Fruit fly (Drosophila melanogaster) Kc167 (cell line): Measurements from ENCODE around the gene CG4907.

Experiments used
- Myc ChIP-seq: fragments of >200 bp; optimal IDR thresholded peaks from 2 replicates; lab custom pipeline; 2017; ENCODE audit warnings: missing external identifiers
- Sin3A ChIP-seq: fragments of >200 bp; optimal IDR thresholded peaks from 2 replicates; lab custom pipeline; 2018; ENCODE audit warnings: missing external identifiers
- h ChIP-seq: fragments of >200 bp; optimal IDR thresholded peaks from 3 replicates; lab custom pipeline; 2018; ENCODE audit warnings: missing external identifiers
- insv ChIP-seq: fragments of >200 bp; optimal IDR thresholded peaks from 3 replicates; lab custom pipeline; 2018; ENCODE audit warnings: missing external identifiers
- psq ChIP-seq: fragments of >200 bp; optimal IDR thresholded peaks from 2 replicates; lab custom pipeline; 2017; ENCODE audit warnings: missing external identifiers
- ttk ChIP-seq: sonication (Bioruptor generic); optimal IDR thresholded peaks from 2 replicates; lab custom pipeline; 2017; ENCODE audit warnings: missing external identifiers

CG4907 gene

dm6 chr3R:22720808-22721306 is 10.3 kb upstream of the CG4907 start, which contains the start of gene wge:
Gene wge (minus strand): TSS chr3R:22721150.
- TF ChIP-seq Sin3A (lab: Kevin White, UChicago) (no peak), Myc (lab: Kevin White, UChicago) (no peak), insv (lab: Kevin White, UChicago) (no peak), psq (lab: Kevin White, UChicago) (peak; percentile 23), h (no peak), ttk (lab: Kevin White, UChicago) (no peak)

- TF ChIP-seq psq (lab: Kevin White, UChicago) (no peak), ttk (lab: Kevin White, UChicago) (no peak), Myc (lab: Kevin White, UChicago) (no peak), insv (lab: Kevin White, UChicago) (no peak), h (no peak), Sin3A (lab: Kevin White, UChicago) (no peak)
Observed at dm6 chr3R:22719607-22719949, 9.0 kb upstream of the CG4907 start.

- TF ChIP-seq psq (lab: Kevin White, UChicago) (no peak), insv (lab: Kevin White, UChicago) (no peak), h (no peak)
Observed at dm6 chr3R:22718937-22719606, 8.5 kb upstream of the CG4907 start.

dm6 chr3R:22718401-22718800 is 7.8 kb upstream of the CG4907 start:
- no peak for TF ChIP-seq Sin3A (lab: Kevin White, UChicago)
- TF ChIP-seq insv (lab: Kevin White, UChicago), result no peak
- TF ChIP-seq psq (lab: Kevin White, UChicago), result no peak
- TF ChIP-seq h, result no peak
- no peak for TF ChIP-seq Myc (lab: Kevin White, UChicago)
- TF ChIP-seq ttk (lab: Kevin White, UChicago), result no peak

dm6 chr3R:22717863-22718262 is 7.3 kb upstream of the CG4907 start:
- no peak for TF ChIP-seq ttk (lab: Kevin White, UChicago)
- TF ChIP-seq h, result no peak
- no peak for TF ChIP-seq insv (lab: Kevin White, UChicago)
- TF ChIP-seq Sin3A (lab: Kevin White, UChicago), result no peak
- no peak for TF ChIP-seq Myc (lab: Kevin White, UChicago)
- TF ChIP-seq psq (lab: Kevin White, UChicago), result no peak

- TF ChIP-seq Myc (lab: Kevin White, UChicago), result no peak
- no peak for TF ChIP-seq h
- TF ChIP-seq insv (lab: Kevin White, UChicago), result no peak
- no peak for TF ChIP-seq psq (lab: Kevin White, UChicago)
- TF ChIP-seq Sin3A (lab: Kevin White, UChicago), result no peak
Observed at dm6 chr3R:22707178-22707577, 3.4 kb downstream of the CG4907 start, which contains the start of gene CG13842. Gene CG13842 (minus strand): TSS chr3R:22707278.

dm6 chr3R:22701793-22702192 is 8.8 kb downstream of the CG4907 start, which contains the start of the genes CG6972 and CCAP:
Gene CG6972 (plus strand): TSS chr3R:22702007.
Gene CCAP (minus strand): TSS chr3R:22702084.
- no peak for TF ChIP-seq Sin3A (lab: Kevin White, UChicago)
- TF ChIP-seq psq (lab: Kevin White, UChicago), result no peak
- no peak for TF ChIP-seq h
- no peak for TF ChIP-seq insv (lab: Kevin White, UChicago)
- no peak for TF ChIP-seq ttk (lab: Kevin White, UChicago)
- TF ChIP-seq Myc (lab: Kevin White, UChicago), result no peak

dm6 chr3R:22698208-22698607 is 12.4 kb downstream of the CG4907 start, which contains the start of gene Cyp6d4:
Gene Cyp6d4 (plus strand): TSS chr3R:22698319.
- no peak for TF ChIP-seq ttk (lab: Kevin White, UChicago)
- no peak for TF ChIP-seq insv (lab: Kevin White, UChicago)
- no peak for TF ChIP-seq h
- no peak for TF ChIP-seq psq (lab: Kevin White, UChicago)
- TF ChIP-seq Myc (lab: Kevin White, UChicago), result no peak
- no peak for TF ChIP-seq Sin3A (lab: Kevin White, UChicago)

dm6 chr3R:22694659-22695058 is 15.9 kb downstream of the CG4907 start, which contains the start of gene cd:
Gene cd (plus strand): TSS chr3R:22694959.
- TF ChIP-seq insv (lab: Kevin White, UChicago) (no peak), psq (lab: Kevin White, UChicago) (no peak), h (no peak), ttk (lab: Kevin White, UChicago) (no peak), Sin3A (lab: Kevin White, UChicago) (no peak), Myc (lab: Kevin White, UChicago) (no peak)

dm6 chr3R:22690311-22690710 is 20.3 kb downstream of the CG4907 start, which contains the start of the genes wfs1 and Nup133:
Gene wfs1 (minus strand): TSS chr3R:22690380.
Gene Nup133 (plus strand): TSS chr3R:22690607.
- TF ChIP-seq insv (lab: Kevin White, UChicago), result no peak
- no peak for TF ChIP-seq ttk (lab: Kevin White, UChicago)
- TF ChIP-seq Sin3A (lab: Kevin White, UChicago), result no peak

dm6 chr3R:22686336-22686874 is 24.2 kb downstream of the CG4907 start, which contains the start of the genes Gclm and CG17625:
Gene Gclm (minus strand): TSS chr3R:22686510.
Gene CG17625 (plus strand): TSS chr3R:22686849.
- TF ChIP-seq psq (lab: Kevin White, UChicago), result no peak

- no peak for TF ChIP-seq Sin3A (lab: Kevin White, UChicago)
- no peak for TF ChIP-seq h
- TF ChIP-seq ttk (lab: Kevin White, UChicago), result no peak
- TF ChIP-seq psq (lab: Kevin White, UChicago), result no peak
- no peak for TF ChIP-seq Myc (lab: Kevin White, UChicago)
- TF ChIP-seq insv (lab: Kevin White, UChicago), result no peak
Observed at dm6 chr3R:22684948-22685253, 25.7 kb downstream of the CG4907 start.
